Worm (Caenorhabditis elegans): Measurements from ENCODE around the gene srh-33.

DNA sequence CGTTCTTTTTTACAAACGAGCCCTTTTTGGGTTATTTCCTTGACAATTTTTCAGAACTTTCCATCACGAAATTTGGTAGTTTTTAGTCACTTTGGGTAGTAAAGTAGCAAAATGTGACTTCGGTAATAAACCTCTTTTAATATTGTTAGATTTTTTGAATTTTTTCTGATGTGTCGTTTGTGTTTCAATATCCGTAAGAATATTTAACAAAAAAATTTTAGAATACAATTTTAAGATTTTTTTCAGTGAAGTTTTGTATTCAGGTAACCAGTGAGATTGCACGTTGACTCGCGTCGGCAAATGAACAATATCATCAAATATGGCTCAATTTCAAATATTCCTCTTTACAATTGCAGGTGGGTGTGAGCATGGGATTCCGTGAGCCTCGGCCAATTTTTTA, 29.5 kb upstream of the srh-33 start, which contains the start of gene srt-31:
- no peak for TF ChIP-seq him-1 (tag; optimal IDR thresholded peaks at IDR 0.05)
- no peak for TF ChIP-seq dao-5 (tag; optimal IDR thresholded peaks at IDR 0.05)

Measured in whole organism, L4/young adult.